Fruit fly (Drosophila melanogaster) whole organism, embryonic: ENCODE results near the gene Setx.

ENCODE experiments used
- Ada2b ChIP-seq: fragments of 200-800 bp; sonication (Bioruptor generic); IDR thresholded peaks from 2 replicates; pipeline ENCODE4 v1.3.6; 2022; ENCODE audit warnings: missing biosample characterization, missing genetic modification characterization
- BtbVII ChIP-seq: fragments of 200-800 bp; sonication (Bioruptor generic); optimal IDR thresholded peaks from 3 replicates; lab custom pipeline; 2017; ENCODE audit warnings: missing biosample characterization, mild to moderate bottlenecking, missing genetic modification characterization
- CG10565 ChIP-seq: fragments of 200-800 bp; sonication (Bioruptor generic); optimal IDR thresholded peaks from 3 replicates; lab custom pipeline; 2016; ENCODE audit warnings: missing biosample characterization, mild to moderate bottlenecking, missing genetic modification characterization
- CG10654 ChIP-seq: fragments of 200-800 bp; sonication (Bioruptor generic); optimal IDR thresholded peaks from 2 replicates; lab custom pipeline; 2016; ENCODE audit warnings: missing biosample characterization, missing genetic modification characterization
- CG10959 ChIP-seq: fragments of 200-800 bp; sonication (Bioruptor generic); IDR thresholded peaks from 2 replicates; pipeline ENCODE4 v1.3.6; 2022; ENCODE audit warnings: missing biosample characterization, missing genetic modification characterization
- CG11093 ChIP-seq: fragments of 200-800 bp; sonication (Bioruptor generic); IDR thresholded peaks from 3 replicates; pipeline ENCODE4 v1.3.6; 2022; ENCODE audit warnings: missing biosample characterization, missing genetic modification characterization
- CG11456 ChIP-seq: fragments of 200-800 bp; sonication (Bioruptor generic); IDR thresholded peaks from 3 replicates; pipeline ENCODE4 v1.3.6; 2022; ENCODE audit warnings: missing biosample characterization, missing genetic modification characterization
- CG11560 ChIP-seq: fragments of 200-800 bp; sonication (Bioruptor generic); IDR thresholded peaks from 3 replicates; pipeline ENCODE4 v1.3.6; 2022; ENCODE audit warnings: missing biosample characterization, missing genetic modification characterization
- CG12219 ChIP-seq: fragments of 200-800 bp; sonication (Bioruptor generic); optimal IDR thresholded peaks from 3 replicates; lab custom pipeline; 2018; ENCODE audit warnings: missing biosample characterization, mild to moderate bottlenecking, missing genetic modification characterization
- CG12299 ChIP-seq: fragments of 200-800 bp; sonication (Bioruptor generic); optimal IDR thresholded peaks from 2 replicates; lab custom pipeline; 2018; ENCODE audit warnings: missing biosample characterization, mild to moderate bottlenecking, missing genetic modification characterization
- CG12744 ChIP-seq: fragments of 200-800 bp; sonication (Bioruptor generic); optimal IDR thresholded peaks from 2 replicates; lab custom pipeline; 2016; ENCODE audit warnings: missing biosample characterization, missing genetic modification characterization
- CG13424 ChIP-seq: fragments of 200-800 bp; sonication (Bioruptor generic); optimal IDR thresholded peaks from 2 replicates; lab custom pipeline; 2019; ENCODE audit warnings: missing biosample characterization, mild to moderate bottlenecking, missing genetic modification characterization, moderate library complexity
- CG1832 ChIP-seq: fragments of 200-800 bp; sonication (Bioruptor generic); optimal IDR thresholded peaks from 2 replicates; lab custom pipeline; 2017; ENCODE audit warnings: missing biosample characterization, mild to moderate bottlenecking, missing genetic modification characterization, inconsistent platforms
- CG31224 ChIP-seq: fragments of 200-800 bp; sonication (Bioruptor generic); IDR thresholded peaks from 2 replicates; pipeline ENCODE4 v1.3.6; 2022; ENCODE audit warnings: missing biosample characterization, missing genetic modification characterization
- CG32532 ChIP-seq: fragments of 200-800 bp; sonication (Bioruptor generic); IDR thresholded peaks from 2 replicates; pipeline ENCODE4 v1.3.6; 2022; ENCODE audit warnings: missing biosample characterization, missing genetic modification characterization
- CG4282 ChIP-seq: fragments of 200-800 bp; sonication (Bioruptor generic); optimal IDR thresholded peaks from 2 replicates; lab custom pipeline; 2016; ENCODE audit warnings: missing biosample characterization, missing genetic modification characterization
- CG4360 ChIP-seq: fragments of 200-800 bp; sonication (Bioruptor generic); IDR thresholded peaks from 2 replicates; pipeline ENCODE4 v1.3.6; 2022; ENCODE audit warnings: missing biosample characterization, missing genetic modification characterization
- CG5245 ChIP-seq: fragments of 200-800 bp; sonication (Bioruptor generic); optimal IDR thresholded peaks from 3 replicates; lab custom pipeline; 2016; ENCODE audit warnings: missing biosample characterization, missing genetic modification characterization
- CG8281 ChIP-seq: fragments of 200-800 bp; sonication (Bioruptor generic); optimal IDR thresholded peaks from 2 replicates; lab custom pipeline; 2018; ENCODE audit warnings: missing biosample characterization, mild to moderate bottlenecking, missing genetic modification characterization, moderate library complexity
- CG8478 ChIP-seq: fragments of >200 bp; optimal IDR thresholded peaks from 2 replicates; lab custom pipeline; 2018
- CTCF ChIP-seq: fragments of 200-800 bp; sonication (Bioruptor generic); optimal IDR thresholded peaks from 2 replicates; lab custom pipeline; 2017; ENCODE audit warnings: missing biosample characterization, mild to moderate bottlenecking, missing genetic modification characterization, moderate library complexity
- Dbx ChIP-seq: fragments of 200-800 bp; sonication (Bioruptor generic); IDR thresholded peaks from 3 replicates; pipeline ENCODE4 v1.3.6; 2022; ENCODE audit warnings: missing biosample characterization, missing genetic modification characterization
- Dref ChIP-seq: fragments of 200-800 bp; sonication (Bioruptor generic); IDR thresholded peaks from 2 replicates; pipeline ENCODE4 v1.3.6; 2022; ENCODE audit warnings: missing biosample characterization, missing genetic modification characterization
- Fer1 ChIP-seq: fragments of 200-800 bp; sonication (Bioruptor generic); optimal IDR thresholded peaks from 2 replicates; lab custom pipeline; 2017; ENCODE audit warnings: missing biosample characterization, mild to moderate bottlenecking, missing genetic modification characterization
- H2.0 ChIP-seq: fragments of 200-800 bp; sonication (Bioruptor generic); IDR thresholded peaks from 2 replicates; pipeline ENCODE4 v1.3.6; 2022; ENCODE audit warnings: missing biosample characterization, missing genetic modification characterization
- HLH3B ChIP-seq: fragments of 200-800 bp; sonication (Bioruptor generic); IDR thresholded peaks from 2 replicates; pipeline ENCODE4 v1.3.6; 2022; ENCODE audit warnings: missing biosample characterization, missing genetic modification characterization
- HLHmδ ChIP-seq: fragments of 200-800 bp; sonication (Bioruptor generic); optimal IDR thresholded peaks from 2 replicates; lab custom pipeline; 2018; ENCODE audit warnings: missing biosample characterization, mild to moderate bottlenecking, missing genetic modification characterization, moderate library complexity
- HmgD ChIP-seq: fragments of 200-800 bp; sonication (Bioruptor generic); optimal IDR thresholded peaks from 3 replicates; lab custom pipeline; 2016; ENCODE audit warnings: missing biosample characterization, missing genetic modification characterization
- Lpt ChIP-seq: fragments of >200 bp; optimal IDR thresholded peaks from 2 replicates; lab custom pipeline; 2018; ENCODE audit warnings: missing biosample characterization, missing genetic modification characterization
- MBD-R2 ChIP-seq: fragments of 200-800 bp; sonication (Bioruptor generic); IDR thresholded peaks from 2 replicates; pipeline ENCODE4 v1.3.6; 2022; ENCODE audit warnings: missing biosample characterization, missing genetic modification characterization
- NC2β ChIP-seq: fragments of 200-800 bp; sonication (Bioruptor generic); optimal IDR thresholded peaks from 2 replicates; lab custom pipeline; 2016; ENCODE audit warnings: missing biosample characterization, missing genetic modification characterization
- Oli ChIP-seq: fragments of 200-800 bp; sonication (Bioruptor generic); optimal IDR thresholded peaks from 2 replicates; lab custom pipeline; 2018; ENCODE audit warnings: missing biosample characterization, mild to moderate bottlenecking, missing genetic modification characterization, moderate library complexity
- Poxn ChIP-seq: fragments of 200-800 bp; sonication (Bioruptor generic); IDR thresholded peaks from 2 replicates; pipeline ENCODE4 v1.3.6; 2022; ENCODE audit warnings: missing biosample characterization, missing genetic modification characterization
- Side ChIP-seq: fragments of 200-800 bp; sonication (Bioruptor generic); optimal IDR thresholded peaks from 2 replicates; lab custom pipeline; 2016; ENCODE audit warnings: missing biosample characterization, missing genetic modification characterization
- Vsx1 ChIP-seq: fragments of 200-800 bp; sonication (Bioruptor generic); optimal IDR thresholded peaks from 2 replicates; lab custom pipeline; 2017; ENCODE audit warnings: missing biosample characterization, mild to moderate bottlenecking, missing genetic modification characterization, missing genetic modification reagents
- Xrp1 ChIP-seq: fragments of 200-800 bp; sonication (Bioruptor generic); IDR thresholded peaks from 2 replicates; pipeline ENCODE4 v1.3.6; 2022; ENCODE audit warnings: missing biosample characterization, missing genetic modification characterization
- bsh ChIP-seq, 2 experiments: fragments of 200-800 bp; sonication (Bioruptor generic); optimal IDR thresholded peaks; 2 replicates each; lab custom pipeline; 2017 to 2018; ENCODE audit warnings: mild to moderate bottlenecking in 2 of 2, missing biosample characterization in 2 of 2, missing genetic modification characterization in 2 of 2, moderate library complexity in 1 of 2
- chm ChIP-seq: fragments of 200-800 bp; sonication (Bioruptor generic); IDR thresholded peaks from 2 replicates; pipeline ENCODE4 v1.3.6; 2022; ENCODE audit warnings: missing biosample characterization, missing genetic modification characterization
- dan ChIP-seq: fragments of 200-800 bp; sonication (Bioruptor generic); IDR thresholded peaks from 2 replicates; pipeline ENCODE4 v1.3.6; 2022; ENCODE audit warnings: missing biosample characterization, missing genetic modification characterization
- esg ChIP-seq: fragments of 200-800 bp; sonication (Bioruptor generic); conservative IDR thresholded peaks from 2 replicates; pipeline ENCODE4 v1.3.6; 2022; ENCODE audit warnings: missing biosample characterization, missing genetic modification characterization
- grn ChIP-seq: fragments of 200-800 bp; sonication (Bioruptor generic); optimal IDR thresholded peaks from 3 replicates; lab custom pipeline; 2017; ENCODE audit warnings: missing biosample characterization, missing genetic modification characterization
- insv ChIP-seq, 2 experiments: fragments of 200-800 bp; sonication (Bioruptor generic); optimal IDR thresholded peaks; 3 replicates each; lab custom pipeline; 2016 to 2018; ENCODE audit warnings: missing biosample characterization in 2 of 2, missing genetic modification characterization in 2 of 2
- jigr1 ChIP-seq: fragments of 200-800 bp; sonication (Bioruptor generic); IDR thresholded peaks from 3 replicates; pipeline ENCODE4 v1.3.6; 2022; ENCODE audit warnings: missing biosample characterization, missing genetic modification characterization
- nerfin-2 ChIP-seq: fragments of 200-800 bp; sonication (Bioruptor generic); IDR thresholded peaks from 2 replicates; pipeline ENCODE4 v1.3.6; 2022; ENCODE audit warnings: missing biosample characterization, missing genetic modification characterization; ENCODE audit not compliant: partially characterized antibody
- nom ChIP-seq: fragments of 200-800 bp; sonication (Bioruptor generic); optimal IDR thresholded peaks from 2 replicates; lab custom pipeline; 2017; ENCODE audit warnings: missing biosample characterization, missing genetic modification characterization, mild to moderate bottlenecking, moderate library complexity, missing genetic modification reagents
- sc ChIP-seq, 3 experiments: fragments of >200 bp in 2 of 3; fragments of 200-800 bp in 1 of 3; sonication (Bioruptor generic) in 1 of 3; optimal IDR thresholded peaks; 2 replicates in 2 of 3; 3 replicates in 1 of 3; lab custom pipeline; 2017; ENCODE audit warnings: mild to moderate bottlenecking in 1 of 3, missing biosample characterization in 1 of 3, missing genetic modification characterization in 1 of 3, missing genetic modification reagents in 1 of 3
- sens-2 ChIP-seq: fragments of 200-800 bp; sonication (Bioruptor generic); IDR thresholded peaks from 2 replicates; pipeline ENCODE4 v1.3.6; 2022; ENCODE audit warnings: missing biosample characterization, missing genetic modification characterization
- sna ChIP-seq: fragments of 200-800 bp; sonication (Bioruptor generic); IDR thresholded peaks from 2 replicates; pipeline ENCODE4 v1.3.6; 2022; ENCODE audit warnings: missing biosample characterization, missing genetic modification characterization; ENCODE audit not compliant: partially characterized antibody
- sqz ChIP-seq: fragments of 200-800 bp; sonication (Bioruptor generic); optimal IDR thresholded peaks from 3 replicates; lab custom pipeline; 2018; ENCODE audit warnings: missing biosample characterization, mild to moderate bottlenecking, missing genetic modification characterization
- zf30C ChIP-seq: fragments of 200-800 bp; sonication (Bioruptor generic); optimal IDR thresholded peaks from 3 replicates; lab custom pipeline; 2018; ENCODE audit warnings: missing biosample characterization, mild to moderate bottlenecking, missing genetic modification characterization

Setx gene

DNA sequence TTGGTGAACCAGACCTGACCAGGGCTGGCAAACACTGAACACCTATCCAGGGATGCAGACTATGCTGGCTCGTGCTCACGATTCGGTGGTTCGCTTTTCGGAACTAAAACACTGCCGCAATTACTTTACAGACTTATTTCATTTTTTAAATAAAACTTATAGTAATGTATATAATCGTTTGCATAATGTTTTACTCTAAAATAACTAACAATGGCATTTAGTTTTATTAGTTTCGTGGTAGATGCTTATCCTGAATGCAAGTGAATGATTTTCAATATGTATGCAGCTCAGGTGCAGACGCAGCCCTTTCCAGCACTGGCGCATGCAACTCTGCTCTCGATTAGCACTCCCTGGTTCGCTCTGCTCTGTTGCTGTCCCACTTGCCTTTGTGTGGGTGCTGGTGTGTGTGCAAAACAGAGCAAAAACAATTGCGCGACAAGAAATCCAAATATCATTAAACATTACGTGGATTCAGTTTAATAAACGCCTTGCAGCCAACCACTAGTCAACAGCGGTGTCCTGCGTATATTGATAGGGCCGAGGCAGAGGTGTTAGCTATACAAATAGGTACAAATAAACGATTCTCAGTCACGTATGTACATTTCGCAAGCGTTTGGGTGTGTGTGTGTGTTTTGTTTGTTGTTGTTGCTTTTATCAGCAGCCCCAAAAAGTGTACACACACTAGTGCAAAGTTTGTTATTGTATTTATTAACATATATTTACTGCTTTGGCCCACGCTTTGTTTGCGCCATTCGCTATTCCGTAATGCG is 49.5 kb upstream of the Setx start, which contains the start of the genes ERR and Atg18a (continued):
- 0 out of 2 replicates have a peak, but pooled peaks have one; percentile 26 for TF ChIP-seq nerfin-2 (GFP tag; lab: Robert Waterston, UW)
- TF ChIP-seq HLHmδ (GFP tag; lab: Kevin White, UChicago), result no peak
- peak; percentile 71; the same call in 2 of the 3 replicates for TF ChIP-seq jigr1
- no peak for TF ChIP-seq BtbVII (GFP tag; lab: Kevin White, UChicago)
- TF ChIP-seq CG10654 (GFP tag; lab: Kevin White, UChicago), result peak; percentile 82
- peak; percentile 50 for TF ChIP-seq chm
- TF ChIP-seq Ada2b (GFP tag; lab: Robert Waterston, UW), result peak; percentile 78
- TF ChIP-seq CG12744 (GFP tag; lab: Kevin White, UChicago), result peak; percentile 63
- TF ChIP-seq H2.0 (GFP tag; lab: Robert Waterston, UW), result peak; percentile 79
- TF ChIP-seq sqz (GFP tag; lab: Kevin White, UChicago), result no peak
- peak; percentile 76 for TF ChIP-seq CG8478 (lab: Kevin White, UChicago)
- TF ChIP-seq nom, result no peak
- TF ChIP-seq Dbx, result peak; percentile 86
- TF ChIP-seq CG11560 (tag; lab: Robert Waterston, UW), result peak; percentile 80
- peak; percentile 80 for TF ChIP-seq Oli
- peak; percentile 48 for TF ChIP-seq CG8281
- TF ChIP-seq Vsx1 (GFP tag; lab: Kevin White, UChicago), result peak; percentile 41
- TF ChIP-seq sens-2 (GFP tag; lab: Robert Waterston, UW), result peak; percentile 72; the same call in 1 of the 2 replicates
- TF ChIP-seq dan (GFP tag; lab: Robert Waterston, UW), result peak; percentile 78
- peak in 1 of 2 experiments; percentile 67 for TF ChIP-seq insv (GFP tag; optimal IDR thresholded peaks at IDR 0.05; lab: Kevin White, UChicago)
- no peak for TF ChIP-seq CG10565 (GFP tag; lab: Kevin White, UChicago)
- TF ChIP-seq bsh (GFP tag; optimal IDR thresholded peaks at IDR 0.05; lab: Kevin White, UChicago), result peak in 1 of 2 experiments; percentile 73
- TF ChIP-seq grn (GFP tag; lab: Kevin White, UChicago), result no peak
- TF ChIP-seq CG5245 (GFP tag; lab: Kevin White, UChicago), result peak; percentile 82
- TF ChIP-seq Side (GFP tag; lab: Kevin White, UChicago), result peak; percentile 68
- TF ChIP-seq Fer1 (GFP tag; lab: Kevin White, UChicago), result peak; percentile 68
- TF ChIP-seq HLH3B (GFP tag; lab: Robert Waterston, UW), result peak; percentile 80
- no peak for TF ChIP-seq CTCF (GFP tag; lab: Kevin White, UChicago)
- TF ChIP-seq Poxn, result peak; percentile 63
- peak; percentile 79 for TF ChIP-seq HmgD (GFP tag; lab: Kevin White, UChicago)
- TF ChIP-seq CG1832 (GFP tag; lab: Kevin White, UChicago), result peak; percentile 23
- peak; percentile 76 for TF ChIP-seq MBD-R2 (GFP tag; lab: Robert Waterston, UW)
- peak; percentile 48; the same call in 1 of the 2 replicates for TF ChIP-seq Dref
- peak; percentile 78 for TF ChIP-seq CG31224 (GFP tag; lab: Robert Waterston, UW)
- TF ChIP-seq esg (GFP tag; lab: Robert Waterston, UW), result peak; percentile 87
- TF ChIP-seq NC2β (GFP tag; lab: Kevin White, UChicago), result peak; percentile 39
- TF ChIP-seq CG4282, result peak; percentile 4
- no peak for TF ChIP-seq sc (optimal IDR thresholded peaks at IDR 0.05; lab: Kevin White, UChicago)
- TF ChIP-seq sc (GFP tag; optimal IDR thresholded peaks at IDR 0.05; lab: Kevin White, UChicago), result peak; percentile 56
- TF ChIP-seq sna (GFP tag; lab: Robert Waterston, UW), result no peak
- TF ChIP-seq CG12219 (GFP tag; lab: Kevin White, UChicago), result no peak
- TF ChIP-seq Xrp1 (GFP tag; lab: Robert Waterston, UW), result peak; percentile 80
- peak; percentile 41; the same call in 1 of the 2 replicates for TF ChIP-seq CG10959 (GFP tag; lab: Robert Waterston, UW)
- no peak for TF ChIP-seq zf30C
- peak; percentile 90 for TF ChIP-seq CG32532 (GFP tag; lab: Robert Waterston, UW)
- TF ChIP-seq Lpt (GFP tag; lab: Kevin White, UChicago), result no peak
- peak; percentile 89 for TF ChIP-seq CG13424
- peak; percentile 81 for TF ChIP-seq CG11093 (GFP tag; lab: Robert Waterston, UW)
- TF ChIP-seq CG4360 (GFP tag; lab: Robert Waterston, UW), result peak; percentile 85
- peak; percentile 38 for TF ChIP-seq CG12299 (tag; lab: Kevin White, UChicago)
- TF ChIP-seq CG11456, result peak; percentile 90
